Fruit fly (Drosophila melanogaster): ENCODE measurements around the gene CG18508.

- TF ChIP-seq CG17806 (tag; optimal IDR thresholded peaks at IDR 0.05) = no peak
- TF ChIP-seq EcR (GFP tag; optimal IDR thresholded peaks at IDR 0.05) = no peak
- no peak; the same call in 2 of the 3 replicates for TF ChIP-seq fd96Ca (GFP tag; IDR thresholded peaks at IDR 0.05)
- TF ChIP-seq gl (tag; optimal IDR thresholded peaks at IDR 0.05) = no peak
- no peak for TF ChIP-seq CG9948 (tag; optimal IDR thresholded peaks at IDR 0.05)
- TF ChIP-seq Ets98B (GFP tag; IDR thresholded peaks at IDR 0.05) = peak; percentile 37; the same call in 1 of the 2 replicates
- TF ChIP-seq Pif1A (GFP tag; optimal IDR thresholded peaks at IDR 0.05) = no peak
- peak; percentile 52 for TF ChIP-seq CG12605 (GFP tag; IDR thresholded peaks at IDR 0.05)
Measured at dm6 chrX:3176193-3176592, 3.3 kb upstream of the CG18508 start, which contains the start of gene dnc.
